Fruit fly (Drosophila melanogaster): Measurements from ENCODE around the gene Nmd3.

The Nmd3 gene

DNA sequence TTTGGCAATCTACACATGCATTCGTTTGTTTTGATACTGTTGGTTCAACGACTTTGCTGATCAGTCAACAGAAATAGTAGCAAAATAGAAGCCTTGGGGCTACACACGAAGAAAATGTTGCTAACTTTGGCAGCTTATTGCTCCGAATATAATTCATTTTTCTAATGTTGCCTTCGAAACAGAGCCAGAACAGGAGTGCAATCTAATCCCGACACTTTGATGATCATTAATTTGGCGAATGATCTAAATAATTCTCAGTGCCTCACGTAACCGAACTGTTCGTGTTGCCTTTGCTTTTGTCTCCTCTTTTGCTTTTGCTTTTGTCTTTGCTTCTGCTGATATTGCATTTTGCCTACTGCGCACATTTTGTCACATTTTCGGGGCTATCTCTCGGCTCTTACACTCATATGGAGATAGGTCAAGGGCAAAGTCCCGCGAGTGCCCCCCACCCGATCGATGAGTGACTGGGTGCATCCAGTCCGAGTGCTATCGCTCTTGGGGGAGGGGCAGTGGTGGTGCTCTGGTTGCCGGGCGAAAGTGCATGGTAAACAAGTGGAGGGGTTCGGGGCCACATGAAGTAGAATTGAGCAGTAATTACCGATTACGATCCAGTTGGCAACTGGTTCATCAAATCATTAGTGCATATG lies 11.7 kb upstream of the Nmd3 start (continued):
- TF ChIP-seq ERR (GFP tag; optimal IDR thresholded peaks at IDR 0.05) = no peak
- TF ChIP-seq tx (GFP tag; optimal IDR thresholded peaks at IDR 0.05) = no peak
- TF ChIP-seq Neu2 (GFP tag; optimal IDR thresholded peaks at IDR 0.05; ENCODE audit: borderline replicate concordance) = no peak
- TF ChIP-seq CG11085 (GFP tag; IDR thresholded peaks at IDR 0.05) = no peak
- peak; percentile 74 for TF ChIP-seq Drgx (GFP tag; IDR thresholded peaks at IDR 0.05)
- TF ChIP-seq phol (tag; optimal IDR thresholded peaks at IDR 0.05) = peak; percentile 2
- no peak for TF ChIP-seq CG12769 (tag; optimal IDR thresholded peaks at IDR 0.05)
- peak; percentile 30; the same call in 1 of the 2 replicates for TF ChIP-seq Xrp1 (GFP tag; IDR thresholded peaks at IDR 0.05)
- TF ChIP-seq Doc2 (GFP tag; IDR thresholded peaks at IDR 0.05) = no peak
- peak; percentile 24 for TF ChIP-seq CG11504 (tag; optimal IDR thresholded peaks at IDR 0.05)
- no peak for TF ChIP-seq aop (GFP tag; IDR thresholded peaks at IDR 0.05)
- peak; percentile 6 for TF ChIP-seq CG17359 (tag; optimal IDR thresholded peaks at IDR 0.05)
- no peak for TF ChIP-seq CG6683 (GFP tag; optimal IDR thresholded peaks at IDR 0.05)
- TF ChIP-seq Eip74EF (GFP tag; optimal IDR thresholded peaks at IDR 0.05) = no peak
- no peak for TF ChIP-seq CG12071 (GFP tag; optimal IDR thresholded peaks at IDR 0.05)
- 0 out of 2 replicates have a peak, but pooled peaks have one; percentile 36 for TF ChIP-seq ara (GFP tag; IDR thresholded peaks at IDR 0.05)
- no peak for TF ChIP-seq CG6765 (GFP tag; optimal IDR thresholded peaks at IDR 0.05)
- TF ChIP-seq Med (GFP tag) = peak; percentile 40
- no peak for TF ChIP-seq psq (GFP tag; optimal IDR thresholded peaks at IDR 0.05)
- no peak for TF ChIP-seq tin (GFP tag; optimal IDR thresholded peaks at IDR 0.05)
- peak; percentile 2 for TF ChIP-seq nmo (GFP tag; optimal IDR thresholded peaks at IDR 0.05)
- TF ChIP-seq Hr78 (GFP tag; optimal IDR thresholded peaks at IDR 0.05) = peak in 1 of 2 experiments; percentile 43
- TF ChIP-seq Sox102F (GFP tag; optimal IDR thresholded peaks at IDR 0.05) = peak; percentile 15
- TF ChIP-seq Ets65A (GFP tag) = peak; percentile 6

DNA sequence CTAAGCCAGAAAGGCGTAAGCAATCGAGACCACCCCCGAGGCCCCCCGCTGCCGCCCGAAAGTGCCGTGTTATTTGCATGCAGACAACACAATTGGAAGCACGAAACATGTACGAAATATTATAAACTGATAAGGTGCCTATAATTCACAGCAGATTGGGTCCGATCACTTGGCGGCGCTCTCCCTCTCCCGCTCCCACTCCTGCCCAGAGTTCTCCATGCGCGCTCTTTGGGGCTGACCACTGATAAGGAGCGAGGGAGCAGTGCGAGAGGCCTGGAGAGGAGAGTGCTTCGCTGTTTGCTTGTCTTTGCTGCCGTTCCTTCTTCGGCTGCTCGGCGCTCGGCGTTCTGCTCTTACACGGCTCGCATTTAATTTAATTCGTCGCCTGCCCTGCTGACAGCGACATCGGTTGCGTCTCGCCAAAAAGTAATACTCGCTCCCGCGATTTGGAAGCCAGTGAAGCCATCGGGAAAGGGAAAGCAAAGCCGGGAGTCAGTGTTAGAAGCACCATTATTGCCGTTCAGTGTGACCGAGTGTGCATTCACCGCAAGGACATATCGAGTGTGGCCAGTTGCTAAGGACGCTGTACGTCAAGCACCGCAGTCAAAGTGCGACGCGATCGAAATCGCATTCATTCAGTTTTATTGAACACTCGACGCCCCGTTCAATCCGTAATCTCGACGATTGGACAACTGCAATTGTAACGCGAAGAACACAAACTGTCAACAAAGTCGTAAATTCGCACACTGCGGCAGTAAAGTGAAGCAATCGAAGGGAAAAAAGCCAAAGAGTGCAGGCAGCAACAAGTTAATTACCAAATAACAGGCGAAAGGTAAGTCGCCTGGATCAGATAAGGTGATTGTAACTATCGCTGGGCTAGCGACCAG lies 10.0 kb upstream of the Nmd3 start:
- TF ChIP-seq CG31224 (GFP tag; IDR thresholded peaks at IDR 0.05) (no peak), lab (GFP tag; optimal IDR thresholded peaks at IDR 0.05) (peak; percentile 36), maf-S (GFP tag; optimal IDR thresholded peaks at IDR 0.05) (no peak), CG17385 (GFP tag; optimal IDR thresholded peaks at IDR 0.05) (peak; percentile 2), CG34376 (GFP tag; optimal IDR thresholded peaks at IDR 0.05) (peak; percentile 58), dmrt99B (tag; optimal IDR thresholded peaks at IDR 0.05) (no peak), Dll (GFP tag; IDR thresholded peaks at IDR 0.05; ENCODE audit: partially characterized antibody) (0 out of 4 replicates have a peak, but pooled peaks have one; percentile 35), CG13894 (tag; optimal IDR thresholded peaks at IDR 0.05) (no peak), chinmo (GFP tag; IDR thresholded peaks at IDR 0.05; ENCODE audit: partially characterized antibody) (peak; percentile 71; the same call in 1 of the 4 replicates), CG9215 (GFP tag; IDR thresholded peaks at IDR 0.05) (no peak), CG13287 (GFP tag; IDR thresholded peaks at IDR 0.05; ENCODE audit: partially characterized antibody) (peak; percentile 13; the same call in 1 of the 2 replicates), CG3163 (GFP tag; optimal IDR thresholded peaks at IDR 0.05) (peak; percentile 3), stwl (tag; optimal IDR thresholded peaks at IDR 0.05) (peak; percentile 92), Med (GFP tag) (peak; percentile 54), HmgZ (tag; optimal IDR thresholded peaks at IDR 0.05) (peak; percentile 11), Trl (optimal IDR thresholded peaks at IDR 0.05) (peak; percentile 62 to 71), Trl (GFP tag; optimal IDR thresholded peaks at IDR 0.05) (no peak), CG10543 (GFP tag; optimal IDR thresholded peaks at IDR 0.05) (peak; percentile 58), CkIIα-i1 (GFP tag; IDR thresholded peaks at IDR 0.05) (no peak), Ets65A (GFP tag) (peak; percentile 70), hbn (GFP tag; IDR thresholded peaks at IDR 0.05; ENCODE audit: partially characterized antibody) (0 out of 2 replicates have a peak, but pooled peaks have one; percentile 17), Pdp1 (GFP tag; optimal IDR thresholded peaks at IDR 0.05) (peak in 1 of 2 experiments; percentile 17), Usf (GFP tag; optimal IDR thresholded peaks at IDR 0.05) (no peak), Doc3 (GFP tag; IDR thresholded peaks at IDR 0.05; ENCODE audit: partially characterized antibody) (0 out of 3 replicates have a peak, but pooled peaks have one; percentile 33)

Data from whole organism, embryonic.